Worm (Caenorhabditis elegans): ENCODE measurements around the gene mnp-1.

- TF ChIP-seq ama-1 (optimal IDR thresholded peaks at IDR 0.05) (no peak), scrt-1 (GFP tag; IDR thresholded peaks at IDR 0.05) (no peak), hmg-4 (GFP tag; optimal IDR thresholded peaks at IDR 0.05) (no peak), flt-1 (GFP tag; IDR thresholded peaks at IDR 0.05) (no peak), F13C5.2 (tag; optimal IDR thresholded peaks at IDR 0.05) (no peak), ceh-13 (GFP tag; optimal IDR thresholded peaks at IDR 0.05) (no peak), aly-1 (tag; optimal IDR thresholded peaks at IDR 0.05) (no peak), tbx-37 (GFP tag; conservative IDR thresholded peaks at IDR 0.05) (no peak), sea-1 (GFP tag; conservative IDR thresholded peaks at IDR 0.05) (no peak), tbx-11 (GFP tag; IDR thresholded peaks at IDR 0.05) (no peak), tra-4 (tag; optimal IDR thresholded peaks at IDR 0.05) (no peak), ceh-36 (tag; optimal IDR thresholded peaks at IDR 0.05) (no peak), B0310.2 (tag; optimal IDR thresholded peaks at IDR 0.05) (no peak)
Observed at ce11 chrIII:4314502-4314901, 41.9 kb upstream of the mnp-1 start.
